Worm (Caenorhabditis elegans): Measurements from ENCODE around the gene F14D2.19.

ce11 chrII:3299457-3299856 is 37.5 kb downstream of the F14D2.19 start, which contains the start of gene btb-22:
- no peak for TF ChIP-seq unc-62 (GFP tag; optimal IDR thresholded peaks at IDR 0.05)
- TF ChIP-seq egl-27 (tag; optimal IDR thresholded peaks at IDR 0.05), result no peak
- TF ChIP-seq lin-13 (GFP tag; optimal IDR thresholded peaks at IDR 0.05), result no peak
- TF ChIP-seq nhr-11 (tag; optimal IDR thresholded peaks at IDR 0.05), result no peak
- no peak for TF ChIP-seq skn-1 (tag; optimal IDR thresholded peaks at IDR 0.05)
- TF ChIP-seq nhr-12 (tag; optimal IDR thresholded peaks at IDR 0.05), result no peak
- TF ChIP-seq hlh-4 (tag; optimal IDR thresholded peaks at IDR 0.05), result no peak
- TF ChIP-seq mep-1 (tag; optimal IDR thresholded peaks at IDR 0.05), result no peak
- no peak for TF ChIP-seq elt-3 (tag; optimal IDR thresholded peaks at IDR 0.05)
- no peak for TF ChIP-seq nhr-76 (tag; optimal IDR thresholded peaks at IDR 0.05)
- no peak for TF ChIP-seq lir-3 (tag; optimal IDR thresholded peaks at IDR 0.05; ENCODE audit: poor library complexity)
- no peak for TF ChIP-seq hpl-2 (GFP tag; optimal IDR thresholded peaks at IDR 0.05)
- no peak for TF ChIP-seq nhr-90 (tag; optimal IDR thresholded peaks at IDR 0.05; ENCODE audit: poor library complexity)
- TF ChIP-seq dsc-1 (tag; optimal IDR thresholded peaks at IDR 0.05), result no peak

Data from whole organism, L1 larva.